Fruit fly (Drosophila melanogaster) whole organism, embryonic: ENCODE data around the gene Cyp4d14.
A peak's percentile ranks its signal among the peaks of the same experiment; 100 is the strongest.

ENCODE experiments used
- ATbp ChIP-seq: fragments of 200-800 bp; sonication (Bioruptor generic); optimal IDR thresholded peaks from 2 replicates; lab custom pipeline; 2017; ENCODE audit warnings: missing biosample characterization, mild to moderate bottlenecking, missing genetic modification characterization, missing genetic modification reagents
- Abd-B ChIP-seq: fragments of 200-800 bp; sonication (Bioruptor generic); optimal IDR thresholded peaks from 2 replicates; lab custom pipeline; 2018; ENCODE audit warnings: missing biosample characterization, mild to moderate bottlenecking, missing genetic modification characterization, moderate library complexity
- Bteb2 ChIP-seq: fragments of 200-800 bp; sonication (Bioruptor generic); optimal IDR thresholded peaks from 2 replicates; lab custom pipeline; 2016; ENCODE audit warnings: missing biosample characterization, missing genetic modification characterization
- CG10565 ChIP-seq: fragments of 200-800 bp; sonication (Bioruptor generic); optimal IDR thresholded peaks from 3 replicates; lab custom pipeline; 2016; ENCODE audit warnings: missing biosample characterization, mild to moderate bottlenecking, missing genetic modification characterization
- CG11696 ChIP-seq: fragments of 200-800 bp; sonication (Bioruptor generic); IDR thresholded peaks from 2 replicates; pipeline ENCODE4 v1.3.6; 2022; ENCODE audit warnings: missing biosample characterization, missing genetic modification characterization
- CG12104 ChIP-seq: fragments of 200-800 bp; sonication (Bioruptor generic); optimal IDR thresholded peaks from 3 replicates; lab custom pipeline; 2016; ENCODE audit warnings: missing biosample characterization, missing genetic modification characterization
- CG12299 ChIP-seq: fragments of 200-800 bp; sonication (Bioruptor generic); optimal IDR thresholded peaks from 2 replicates; lab custom pipeline; 2018; ENCODE audit warnings: missing biosample characterization, mild to moderate bottlenecking, missing genetic modification characterization
- CG12391 ChIP-seq: fragments of 200-800 bp; sonication (Bioruptor generic); optimal IDR thresholded peaks from 3 replicates; lab custom pipeline; 2018; ENCODE audit warnings: missing biosample characterization, mild to moderate bottlenecking, missing genetic modification characterization, moderate library complexity
- CG12769 ChIP-seq: fragments of 200-800 bp; sonication (Bioruptor generic); optimal IDR thresholded peaks from 2 replicates; lab custom pipeline; 2019; ENCODE audit warnings: missing biosample characterization, mild to moderate bottlenecking, missing genetic modification characterization, moderate library complexity
- CG15514 ChIP-seq: fragments of 200-800 bp; sonication (Bioruptor generic); optimal IDR thresholded peaks from 3 replicates; lab custom pipeline; 2017; ENCODE audit warnings: missing biosample characterization, missing genetic modification characterization, mild to moderate bottlenecking, moderate library complexity, missing genetic modification reagents
- CG17829 ChIP-seq: fragments of 200-800 bp; optimal IDR thresholded peaks from 2 replicates; lab custom pipeline; 2019; ENCODE audit warnings: missing biosample characterization, mild to moderate bottlenecking, missing genetic modification characterization, moderate library complexity
- CG18476 ChIP-seq: fragments of 200-800 bp; sonication (Bioruptor generic); optimal IDR thresholded peaks from 2 replicates; lab custom pipeline; 2016; ENCODE audit warnings: missing biosample characterization, mild to moderate bottlenecking, missing genetic modification characterization
- CG30431 ChIP-seq: fragments of 200-800 bp; sonication (Bioruptor generic); optimal IDR thresholded peaks from 2 replicates; lab custom pipeline; 2017; ENCODE audit warnings: missing biosample characterization, missing genetic modification characterization
- CG33557 ChIP-seq: fragments of 200-800 bp; sonication (Bioruptor generic); optimal IDR thresholded peaks from 2 replicates; lab custom pipeline; 2019; ENCODE audit warnings: missing biosample characterization, mild to moderate bottlenecking, missing genetic modification characterization, moderate library complexity
- CG34224 ChIP-seq: fragments of 200-800 bp; sonication (Bioruptor generic); IDR thresholded peaks from 3 replicates; pipeline ENCODE4 v1.3.6; 2022; ENCODE audit warnings: missing biosample characterization, missing genetic modification characterization; ENCODE audit not compliant: partially characterized antibody
- CG4617 ChIP-seq: fragments of 200-800 bp; sonication (Bioruptor generic); optimal IDR thresholded peaks from 3 replicates; lab custom pipeline; 2016; ENCODE audit warnings: missing biosample characterization, missing genetic modification characterization, borderline replicate concordance
- CG6175 ChIP-seq: fragments of 200-800 bp; sonication (Bioruptor generic); IDR thresholded peaks from 3 replicates; pipeline ENCODE4 v1.3.6; 2022; ENCODE audit warnings: missing biosample characterization, missing genetic modification characterization
- CG7928 ChIP-seq: fragments of 200-800 bp; sonication (Bioruptor generic); optimal IDR thresholded peaks from 2 replicates; lab custom pipeline; 2017; ENCODE audit warnings: missing biosample characterization, mild to moderate bottlenecking, missing genetic modification characterization
- Dek ChIP-seq: fragments of 200-800 bp; sonication (Bioruptor generic); optimal IDR thresholded peaks from 3 replicates; lab custom pipeline; 2019; ENCODE audit warnings: missing biosample characterization, mild to moderate bottlenecking, missing genetic modification characterization, moderate library complexity
- Ets97D ChIP-seq: fragments of 200-800 bp; sonication (Bioruptor generic); optimal IDR thresholded peaks from 3 replicates; lab custom pipeline; 2016; ENCODE audit warnings: missing biosample characterization, missing genetic modification characterization
- GATAe ChIP-seq: fragments of 200-800 bp; sonication (Bioruptor generic); conservative IDR thresholded peaks from 2 replicates; pipeline ENCODE4 v1.3.6; 2022; ENCODE audit warnings: missing biosample characterization, missing genetic modification characterization
- HmgZ ChIP-seq: fragments of 200-800 bp; sonication (Bioruptor generic); optimal IDR thresholded peaks from 2 replicates; lab custom pipeline; 2018; ENCODE audit warnings: missing biosample characterization, mild to moderate bottlenecking, missing genetic modification characterization
- NK7.1 ChIP-seq: fragments of 200-800 bp; sonication (Bioruptor generic); optimal IDR thresholded peaks from 3 replicates; lab custom pipeline; 2016; ENCODE audit warnings: missing biosample characterization, missing genetic modification characterization
- Opbp ChIP-seq: fragments of 200-800 bp; sonication (Bioruptor generic); IDR thresholded peaks from 3 replicates; pipeline ENCODE4 v1.3.6; 2022; ENCODE audit warnings: missing biosample characterization, missing genetic modification characterization; ENCODE audit not compliant: partially characterized antibody
- Ptx1 ChIP-seq: fragments of 200-800 bp; sonication (Bioruptor generic); IDR thresholded peaks from 2 replicates; pipeline ENCODE4 v1.3.6; 2022; ENCODE audit warnings: missing biosample characterization, missing genetic modification characterization
- Rx ChIP-seq: fragments of 200-800 bp; sonication (Bioruptor generic); IDR thresholded peaks from 2 replicates; pipeline ENCODE4 v1.3.6; 2022; ENCODE audit warnings: missing biosample characterization, missing genetic modification characterization
- Side ChIP-seq: fragments of 200-800 bp; sonication (Bioruptor generic); optimal IDR thresholded peaks from 2 replicates; lab custom pipeline; 2016; ENCODE audit warnings: missing biosample characterization, missing genetic modification characterization
- Sox100B ChIP-seq: fragments of 200-800 bp; sonication (Bioruptor generic); optimal IDR thresholded peaks from 3 replicates; lab custom pipeline; 2018; ENCODE audit warnings: missing biosample characterization, mild to moderate bottlenecking, missing genetic modification characterization
- Tbp ChIP-seq: fragments of >200 bp; optimal IDR thresholded peaks from 2 replicates; lab custom pipeline; 2018; ENCODE audit warnings: missing biosample characterization, missing genetic modification characterization
- Xbp1 ChIP-seq: fragments of 200-800 bp; sonication (Bioruptor generic); optimal IDR thresholded peaks from 3 replicates; lab custom pipeline; 2016; ENCODE audit warnings: missing biosample characterization, mild to moderate bottlenecking, missing genetic modification characterization
- aop ChIP-seq: fragments of 200-800 bp; sonication (Bioruptor generic); IDR thresholded peaks from 2 replicates; pipeline ENCODE4 v1.3.6; 2022; ENCODE audit warnings: missing biosample characterization, missing genetic modification characterization
- ato ChIP-seq: fragments of 200-800 bp; sonication (Bioruptor generic); IDR thresholded peaks from 2 replicates; pipeline ENCODE4 v1.3.6; 2022; ENCODE audit warnings: missing biosample characterization, missing genetic modification characterization; ENCODE audit not compliant: partially characterized antibody
- caup ChIP-seq: fragments of 200-800 bp; sonication (Bioruptor generic); optimal IDR thresholded peaks from 3 replicates; lab custom pipeline; 2017; ENCODE audit warnings: missing biosample characterization, mild to moderate bottlenecking, missing genetic modification characterization, moderate library complexity; ENCODE audit not compliant: severe bottlenecking
- corto ChIP-seq: fragments of 200-800 bp; sonication (Bioruptor generic); optimal IDR thresholded peaks from 2 replicates; lab custom pipeline; 2016; ENCODE audit warnings: missing biosample characterization, mild to moderate bottlenecking, missing genetic modification characterization, moderate library complexity
- cwo ChIP-seq: fragments of 200-800 bp; sonication (Bioruptor generic); optimal IDR thresholded peaks from 3 replicates; lab custom pipeline; 2017; ENCODE audit warnings: missing biosample characterization, missing genetic modification characterization, mild to moderate bottlenecking, moderate library complexity, missing genetic modification reagents
- ems ChIP-seq: fragments of 200-800 bp; sonication (Bioruptor generic); optimal IDR thresholded peaks from 3 replicates; lab custom pipeline; 2016; ENCODE audit warnings: missing biosample characterization, missing genetic modification characterization
- fu2 ChIP-seq: fragments of 200-800 bp; sonication (Bioruptor generic); optimal IDR thresholded peaks from 2 replicates; lab custom pipeline; 2016; ENCODE audit warnings: missing biosample characterization, missing genetic modification characterization
- gsb-n ChIP-seq: fragments of 200-800 bp; sonication (Bioruptor generic); optimal IDR thresholded peaks from 3 replicates; lab custom pipeline; 2018; ENCODE audit warnings: missing biosample characterization, mild to moderate bottlenecking, missing genetic modification characterization
- lov ChIP-seq, 2 experiments: fragments of 200-800 bp in 1 of 2; fragments of >200 bp in 1 of 2; sonication (Bioruptor generic) in 1 of 2; IDR thresholded peaks in 1 of 2; optimal IDR thresholded peaks in 1 of 2; 2 replicates in 1 of 2; 3 replicates in 1 of 2; pipeline versions ENCODE4 v1.3.6 to Lab custom; 2017 to 2022; ENCODE audit warnings: missing biosample characterization in 1 of 2, missing genetic modification characterization in 1 of 2
- p53 ChIP-seq: fragments of 200-800 bp; sonication (Bioruptor generic); optimal IDR thresholded peaks from 2 replicates; lab custom pipeline; 2016; ENCODE audit warnings: missing biosample characterization, missing genetic modification characterization
- prd ChIP-seq, 3 experiments: fragments of >200 bp in 2 of 3; fragments of 200-800 bp in 1 of 3; sonication (Bioruptor generic) in 1 of 3; optimal IDR thresholded peaks in 2 of 3; IDR thresholded peaks in 1 of 3; 2 replicates in 2 of 3; 3 replicates in 1 of 3; pipeline versions ENCODE4 v1.3.6 to Lab custom; 2017 to 2022; ENCODE audit warnings: missing biosample characterization in 1 of 3, missing genetic modification characterization in 1 of 3
- run ChIP-seq: fragments of 200-800 bp; sonication (Bioruptor generic); optimal IDR thresholded peaks from 3 replicates; lab custom pipeline; 2018; ENCODE audit warnings: missing biosample characterization, mild to moderate bottlenecking, missing genetic modification characterization
- sr ChIP-seq: fragments of 200-800 bp; sonication (Bioruptor generic); IDR thresholded peaks from 3 replicates; pipeline ENCODE4 v1.3.6; 2022; ENCODE audit warnings: missing biosample characterization, missing genetic modification characterization
- tio ChIP-seq: fragments of 200-800 bp; sonication (Bioruptor generic); optimal IDR thresholded peaks from 2 replicates; lab custom pipeline; 2017; ENCODE audit warnings: missing biosample characterization, missing genetic modification characterization, inconsistent platforms
- vnd ChIP-seq: fragments of 200-800 bp; sonication (Bioruptor generic); IDR thresholded peaks from 3 replicates; pipeline ENCODE4 v1.3.6; 2022; ENCODE audit warnings: missing biosample characterization, missing genetic modification characterization; ENCODE audit not compliant: partially characterized antibody
- wor ChIP-seq: fragments of 200-800 bp; sonication (Bioruptor generic); IDR thresholded peaks from 2 replicates; pipeline ENCODE4 v1.3.6; 2022; ENCODE audit warnings: missing biosample characterization, missing genetic modification characterization
- zen ChIP-seq: fragments of 200-800 bp; sonication (Bioruptor generic); optimal IDR thresholded peaks from 3 replicates; lab custom pipeline; 2018; ENCODE audit warnings: missing biosample characterization, mild to moderate bottlenecking, missing genetic modification characterization, moderate library complexity

Gene Cyp4d14

DNA sequence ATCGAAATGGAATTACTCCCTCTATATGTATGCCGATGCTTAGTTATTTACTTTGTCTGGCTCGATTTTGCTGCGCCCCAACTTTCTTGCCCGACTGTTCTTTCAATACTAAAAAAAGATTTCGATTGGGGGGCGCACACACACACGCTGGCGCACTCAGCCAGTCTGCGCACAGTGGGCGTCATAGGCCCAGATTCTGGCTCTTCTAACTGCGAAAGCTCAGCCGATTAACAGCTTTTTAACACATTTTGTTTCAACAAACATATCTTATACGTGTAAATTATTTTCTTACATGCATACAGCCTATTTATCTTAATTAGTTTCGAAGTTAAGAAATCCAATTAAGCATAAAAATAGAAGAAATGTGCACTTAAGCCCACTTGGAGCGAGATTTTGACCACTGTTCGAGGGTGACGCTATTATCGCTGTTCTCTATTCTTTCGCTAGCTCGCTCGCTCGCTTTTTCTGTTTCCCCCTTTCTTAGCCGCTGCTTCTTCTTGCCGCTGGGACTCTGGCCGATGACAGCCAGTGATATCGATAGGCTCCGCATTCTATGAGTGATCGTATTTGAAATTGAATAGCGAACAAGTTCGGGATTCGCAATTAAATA, 47.2 kb upstream of the Cyp4d14 start, which contains the start of gene Vinc (continued):
- TF ChIP-seq ATbp (peak; percentile 52), GATAe (GFP tag; lab: Robert Waterston, UW) (peak; percentile 78), CG34224 (GFP tag; lab: Robert Waterston, UW) (0 out of 3 replicates have a peak, but pooled peaks have one; percentile 27), Opbp (GFP tag; lab: Robert Waterston, UW) (peak; percentile 40; the same call in 2 of the 3 replicates), sr (GFP tag; lab: Robert Waterston, UW) (peak; percentile 23; the same call in 1 of the 3 replicates), prd (optimal IDR thresholded peaks at IDR 0.05; lab: Kevin White, UChicago) (no peak), prd (GFP tag; IDR thresholded peaks at IDR 0.05; lab: Robert Waterston, UW) (peak; percentile 79), aop (GFP tag; lab: Robert Waterston, UW) (no peak), Ptx1 (GFP tag; lab: Robert Waterston, UW) (peak; percentile 90), CG12769 (tag; lab: Kevin White, UChicago) (no peak), Bteb2 (GFP tag; lab: Kevin White, UChicago) (peak; percentile 66), gsb-n (no peak), corto (no peak), p53 (GFP tag; lab: Kevin White, UChicago) (peak; percentile 72), tio (GFP tag; lab: Kevin White, UChicago) (no peak), CG4617 (peak; percentile 14), CG15514 (peak; percentile 86), CG12299 (tag; lab: Kevin White, UChicago) (peak; percentile 77), run (tag; lab: Kevin White, UChicago) (no peak), Dek (tag; lab: Kevin White, UChicago) (peak; percentile 83), Ets97D (peak; percentile 65), CG17829 (tag; lab: Kevin White, UChicago) (peak; percentile 89), CG11696 (GFP tag; lab: Robert Waterston, UW) (0 out of 2 replicates have a peak, but pooled peaks have one; percentile 16), CG12391 (tag; lab: Kevin White, UChicago) (peak; percentile 76), CG33557 (peak; percentile 39), CG12104 (GFP tag; lab: Kevin White, UChicago) (peak; percentile 74), wor (GFP tag; lab: Robert Waterston, UW) (peak; percentile 44; the same call in 1 of the 2 replicates), Tbp (GFP tag; lab: Kevin White, UChicago) (no peak), HmgZ (tag; lab: Kevin White, UChicago) (peak; percentile 88), lov (optimal IDR thresholded peaks at IDR 0.05; lab: Kevin White, UChicago) (no peak), lov (GFP tag; IDR thresholded peaks at IDR 0.05; lab: Robert Waterston, UW) (peak; percentile 67; the same call in 1 of the 3 replicates), Sox100B (no peak), fu2 (GFP tag; lab: Kevin White, UChicago) (peak; percentile 33), ems (GFP tag; lab: Kevin White, UChicago) (peak; percentile 84), CG30431 (GFP tag; lab: Kevin White, UChicago) (peak; percentile 74), CG7928 (GFP tag; lab: Kevin White, UChicago) (peak; percentile 63), CG6175 (GFP tag; lab: Robert Waterston, UW) (peak; percentile 77), NK7.1 (GFP tag; lab: Kevin White, UChicago) (peak; percentile 80), CG10565 (GFP tag; lab: Kevin White, UChicago) (no peak), vnd (GFP tag; lab: Robert Waterston, UW) (no peak), zen (tag; lab: Kevin White, UChicago) (peak; percentile 61), cwo (GFP tag; lab: Kevin White, UChicago) (peak; percentile 91), ato (GFP tag; lab: Robert Waterston, UW) (peak; percentile 35; the same call in 1 of the 2 replicates), caup (GFP tag; lab: Kevin White, UChicago) (peak; percentile 93), Abd-B (peak; percentile 44), Xbp1 (GFP tag; lab: Kevin White, UChicago) (peak; percentile 71), CG18476 (GFP tag; lab: Kevin White, UChicago) (peak; percentile 78), Rx (GFP tag; lab: Robert Waterston, UW) (peak; percentile 73), Side (peak; percentile 88)
